Worm (Caenorhabditis elegans) whole organism, L4 larva: Measurements from ENCODE around the gene ZK418.13.

Experiments
- F10B5.3 ChIP-seq: sonication (generic microtip); optimal IDR thresholded peaks from 2 replicates; lab custom pipeline; 2016; ENCODE audit warnings: mild to moderate bottlenecking, missing genetic modification characterization, missing compliant biosample characterization
- T20F7.1 ChIP-seq: fragments of 200-800 bp; sonication (Bioruptor generic); optimal IDR thresholded peaks from 2 replicates; lab custom pipeline; 2018; ENCODE audit warnings: mild to moderate bottlenecking, missing genetic modification characterization, missing compliant biosample characterization
- ctbp-1 ChIP-seq: fragments of 200-800 bp; sonication (Bioruptor generic); IDR thresholded peaks from 2 replicates; pipeline ENCODE4 v1.3.6; 2022; ENCODE audit warnings: missing genetic modification reagents, missing genetic modification characterization, missing compliant biosample characterization
- daf-19 ChIP-seq: fragments of 200-800 bp; sonication (Bioruptor generic); conservative IDR thresholded peaks from 2 replicates; pipeline ENCODE4 v1.3.6; 2022; ENCODE audit warnings: missing genetic modification characterization, missing compliant biosample characterization
- egl-27 ChIP-seq: sonication (generic microtip); optimal IDR thresholded peaks from 3 replicates; lab custom pipeline; 2017; ENCODE audit warnings: missing biosample characterization, missing genetic modification reagents, missing genetic modification characterization
- hif-1 ChIP-seq, 2 experiments: sonication (generic microtip); optimal IDR thresholded peaks; 2 replicates each; lab custom pipeline; 2016 to 2017; ENCODE audit warnings: missing compliant biosample characterization in 2 of 2, missing genetic modification characterization in 2 of 2, missing genetic modification reagents in 2 of 2, missing genotype in 2 of 2, mild to moderate bottlenecking in 1 of 2
- jun-1 ChIP-seq: fragments of 150-350 bp; optimal IDR thresholded peaks from 2 replicates; lab custom pipeline; 2014; ENCODE audit warnings: missing biosample characterization, missing genetic modification reagents, missing genetic modification characterization
- lin-39 ChIP-seq: fragments of 150-350 bp; optimal IDR thresholded peaks from 2 replicates; lab custom pipeline; 2014; ENCODE audit warnings: missing biosample characterization, missing genetic modification reagents, missing genetic modification characterization
- mep-1 ChIP-seq: fragments of 150-350 bp; sonication (generic microtip); optimal IDR thresholded peaks from 3 replicates; lab custom pipeline; 2014; ENCODE audit warnings: missing biosample characterization, missing genetic modification characterization
- mxl-2 ChIP-seq: fragments of 200-800 bp; sonication (Bioruptor generic); conservative IDR thresholded peaks from 2 replicates; pipeline ENCODE4 v1.3.6; 2022; ENCODE audit warnings: missing genetic modification reagents, missing genetic modification characterization, missing compliant biosample characterization
- nhr-237 ChIP-seq: sonication (generic microtip); optimal IDR thresholded peaks from 2 replicates; lab custom pipeline; 2017; ENCODE audit warnings: missing biosample characterization, missing genetic modification characterization
- ztf-11 ChIP-seq: fragments of 150-350 bp; optimal IDR thresholded peaks from 2 replicates; lab custom pipeline; 2014; ENCODE audit warnings: missing biosample characterization, missing genetic modification characterization

- TF ChIP-seq nhr-237 (tag; lab: Kevin White, UChicago) (no peak), mep-1 (tag; lab: Kevin White, UChicago) (peak; percentile 5), F10B5.3 (no peak), daf-19 (GFP tag; lab: Robert Waterston, UW) (no peak), hif-1 (tag; optimal IDR thresholded peaks at IDR 0.05; lab: Kevin White, UChicago) (no peak), lin-39 (tag; lab: Kevin White, UChicago) (no peak), egl-27 (tag; lab: Kevin White, UChicago) (no peak), mxl-2 (GFP tag; lab: Robert Waterston, UW) (no peak), ctbp-1 (GFP tag; lab: Robert Waterston, UW) (no peak), T20F7.1 (GFP tag; lab: Kevin White, UChicago) (peak; percentile 20), jun-1 (tag; lab: Kevin White, UChicago) (no peak), ztf-11 (tag; lab: Kevin White, UChicago) (no peak)
Observed at ce11 chrIII:7068520-7069113, 7.7 kb downstream of the ZK418.13 start, which contains the start of the genes ubc-18 and R01H2.8.
